Worm (Caenorhabditis elegans): ENCODE measurements around the gene col-79.

The col-79 gene

ce11 chrII:10675302-10675701 is 28.1 kb upstream of the col-79 start, which contains the start of gene ptb-1:
TSS of gene ptb-1 (plus strand) at chrII:10675602.
- TF ChIP-seq drap-1 (GFP tag; optimal IDR thresholded peaks at IDR 0.05) (no peak), mls-2 (tag; optimal IDR thresholded peaks at IDR 0.05) (no peak), cnd-1 (tag; optimal IDR thresholded peaks at IDR 0.05) (no peak), unc-39 (tag; optimal IDR thresholded peaks at IDR 0.05) (no peak), mep-1 (tag; optimal IDR thresholded peaks at IDR 0.05) (no peak), tbx-8 (GFP tag; optimal IDR thresholded peaks at IDR 0.05) (no peak), sptf-1 (tag; optimal IDR thresholded peaks at IDR 0.05) (no peak), mab-5 (tag; optimal IDR thresholded peaks at IDR 0.05) (no peak), snpc-4 (tag; optimal IDR thresholded peaks at IDR 0.05) (no peak), nhr-2 (tag; optimal IDR thresholded peaks at IDR 0.05) (no peak), lin-13 (tag; optimal IDR thresholded peaks at IDR 0.05) (no peak), ces-1 (GFP tag; optimal IDR thresholded peaks at IDR 0.05) (no peak), elt-3 (tag; optimal IDR thresholded peaks at IDR 0.05) (no peak), ham-2 (GFP tag; optimal IDR thresholded peaks at IDR 0.05) (no peak), blmp-1 (tag; optimal IDR thresholded peaks at IDR 0.05) (no peak), sem-2 (GFP tag; optimal IDR thresholded peaks at IDR 0.05) (no peak), unc-62 (GFP tag; optimal IDR thresholded peaks at IDR 0.05) (no peak), lin-32 (GFP tag; optimal IDR thresholded peaks at IDR 0.05) (no peak)

ce11 chrII:10680130-10680529 is 23.3 kb upstream of the col-79 start:
- TF ChIP-seq ces-1 (GFP tag; optimal IDR thresholded peaks at IDR 0.05): peak; percentile 1
- TF ChIP-seq bed-3 (GFP tag; optimal IDR thresholded peaks at IDR 0.05): no peak

ce11 chrII:10680614-10681013 is 22.8 kb upstream of the col-79 start:
- TF ChIP-seq mep-1 (tag; optimal IDR thresholded peaks at IDR 0.05): no peak
- TF ChIP-seq sem-2 (GFP tag; optimal IDR thresholded peaks at IDR 0.05): no peak
- TF ChIP-seq sptf-1 (tag; optimal IDR thresholded peaks at IDR 0.05): no peak
- no peak for TF ChIP-seq elt-1 (tag; optimal IDR thresholded peaks at IDR 0.05; ENCODE audit: borderline replicate concordance, insufficient read depth)
- TF ChIP-seq unc-39 (tag; optimal IDR thresholded peaks at IDR 0.05): no peak
- TF ChIP-seq hlh-1 (tag; optimal IDR thresholded peaks at IDR 0.05): no peak
- TF ChIP-seq ces-1 (GFP tag; optimal IDR thresholded peaks at IDR 0.05): peak; percentile 63

ce11 chrII:10684954-10685353 is 18.5 kb upstream of the col-79 start:
- TF ChIP-seq mab-5 (tag; optimal IDR thresholded peaks at IDR 0.05) (no peak), mep-1 (tag; optimal IDR thresholded peaks at IDR 0.05) (no peak), ceh-83 (GFP tag; optimal IDR thresholded peaks at IDR 0.05) (no peak), lin-13 (tag; optimal IDR thresholded peaks at IDR 0.05) (no peak), ceh-43 (GFP tag; optimal IDR thresholded peaks at IDR 0.05) (no peak)

- TF ChIP-seq elt-3 (tag; optimal IDR thresholded peaks at IDR 0.05) (no peak), mep-1 (tag; optimal IDR thresholded peaks at IDR 0.05) (no peak), mls-2 (tag; optimal IDR thresholded peaks at IDR 0.05) (no peak), mab-5 (tag; optimal IDR thresholded peaks at IDR 0.05) (no peak), M03D4.4 (tag; optimal IDR thresholded peaks at IDR 0.05) (no peak), ceh-83 (GFP tag; optimal IDR thresholded peaks at IDR 0.05) (no peak), snpc-4 (tag; optimal IDR thresholded peaks at IDR 0.05) (no peak), nhr-12 (tag; optimal IDR thresholded peaks at IDR 0.05) (no peak), elt-1 (tag; optimal IDR thresholded peaks at IDR 0.05; ENCODE audit: borderline replicate concordance, insufficient read depth) (no peak)
Observed at ce11 chrII:10693655-10694054, 9.8 kb upstream of the col-79 start, which contains the start of gene gbh-1. TSS of gene gbh-1 (minus strand) at chrII:10693803.

ce11 chrII:10694713-10695112 is 8.7 kb upstream of the col-79 start, which contains the start of gene lgc-57:
TSS of gene lgc-57 (plus strand) at chrII:10695013.
- TF ChIP-seq nhr-76 (tag; optimal IDR thresholded peaks at IDR 0.05) (no peak), nhr-12 (tag; optimal IDR thresholded peaks at IDR 0.05) (no peak), zip-8 (tag; optimal IDR thresholded peaks at IDR 0.05) (no peak), unc-39 (tag; optimal IDR thresholded peaks at IDR 0.05) (no peak), nhr-237 (tag; optimal IDR thresholded peaks at IDR 0.05) (no peak), sptf-1 (tag; optimal IDR thresholded peaks at IDR 0.05) (no peak), M03D4.4 (tag; optimal IDR thresholded peaks at IDR 0.05) (no peak), lsy-2 (tag; optimal IDR thresholded peaks at IDR 0.05) (no peak)

Measured in whole organism, mixed stage, embryonic.